Worm (Caenorhabditis elegans) whole organism, late embryonic: ENCODE data around the gene hrg-5.
"Not testable (repeated sequence)": the region's sequence is repeated elsewhere in the genome, so short reads cannot be mapped to it uniquely, and the experiment has no call there.

Experiments used
- C38D4.7 ChIP-seq: fragments of 200-800 bp; sonication (Bioruptor generic); optimal IDR thresholded peaks from 2 replicates; lab custom pipeline; 2018; ENCODE audit warnings: mild to moderate bottlenecking, missing genetic modification characterization, moderate library complexity, missing compliant biosample characterization
- K02D7.2 ChIP-seq: sonication (generic microtip); optimal IDR thresholded peaks from 2 replicates; lab custom pipeline; 2017; ENCODE audit warnings: mild to moderate bottlenecking, missing genetic modification characterization, missing compliant biosample characterization
- T23F11.4 ChIP-seq: fragments of 200-800 bp; sonication (Bioruptor generic); optimal IDR thresholded peaks from 2 replicates; lab custom pipeline; 2018; ENCODE audit warnings: mild to moderate bottlenecking, missing genetic modification characterization, missing compliant biosample characterization
- Y22D7AL.16 ChIP-seq: sonication (generic microtip); optimal IDR thresholded peaks from 2 replicates; lab custom pipeline; 2016; ENCODE audit warnings: missing genetic modification characterization, missing compliant biosample characterization
- ahr-1 ChIP-seq: sonication (generic microtip); optimal IDR thresholded peaks from 2 replicates; lab custom pipeline; 2016; ENCODE audit warnings: missing genetic modification characterization, missing compliant biosample characterization
- ama-1 ChIP-seq: fragments of 150-350 bp; optimal IDR thresholded peaks from 2 replicates; lab custom pipeline; 2014
- ceh-18 ChIP-seq: sonication (generic microtip); optimal IDR thresholded peaks from 2 replicates; lab custom pipeline; 2016; ENCODE audit warnings: missing genetic modification characterization, missing compliant biosample characterization
- ceh-22 ChIP-seq: sonication (generic microtip); optimal IDR thresholded peaks from 2 replicates; lab custom pipeline; 2017; ENCODE audit warnings: missing biosample characterization, missing genetic modification characterization
- ceh-30 ChIP-seq: fragments of 150-350 bp; optimal IDR thresholded peaks from 2 replicates; lab custom pipeline; 2014; ENCODE audit warnings: missing biosample characterization, missing genetic modification characterization
- ceh-34 ChIP-seq: sonication (generic microtip); optimal IDR thresholded peaks from 2 replicates; lab custom pipeline; 2016; ENCODE audit warnings: mild to moderate bottlenecking, missing genetic modification characterization, missing compliant biosample characterization
- ceh-48 ChIP-seq: sonication (generic microtip); optimal IDR thresholded peaks from 2 replicates; lab custom pipeline; 2016; ENCODE audit warnings: missing genetic modification characterization, inconsistent platforms, missing compliant biosample characterization
- ceh-9 ChIP-seq: sonication (generic microtip); optimal IDR thresholded peaks from 2 replicates; lab custom pipeline; 2016; ENCODE audit warnings: mild to moderate bottlenecking, missing genetic modification characterization, inconsistent platforms, missing compliant biosample characterization
- che-1 ChIP-seq: sonication (generic microtip); optimal IDR thresholded peaks from 2 replicates; lab custom pipeline; 2016; ENCODE audit warnings: mild to moderate bottlenecking, missing genetic modification characterization, missing compliant biosample characterization
- dmd-4 ChIP-seq: sonication (generic microtip); optimal IDR thresholded peaks from 2 replicates; lab custom pipeline; 2016; ENCODE audit warnings: borderline replicate concordance, missing genetic modification characterization, missing compliant biosample characterization
- dve-1 ChIP-seq: sonication (generic microtip); optimal IDR thresholded peaks from 2 replicates; lab custom pipeline; 2017; ENCODE audit warnings: antibody characterized with exemption, mild to moderate bottlenecking, missing genetic modification characterization, missing compliant biosample characterization
- eyg-1 ChIP-seq: sonication (generic microtip); optimal IDR thresholded peaks from 2 replicates; lab custom pipeline; 2016; ENCODE audit warnings: missing genotype, missing genetic modification characterization, missing compliant biosample characterization
- fax-1 ChIP-seq: sonication (generic microtip); optimal IDR thresholded peaks from 2 replicates; lab custom pipeline; 2016; ENCODE audit warnings: missing genotype, missing genetic modification characterization, missing compliant biosample characterization
- hlh-15 ChIP-seq: sonication (generic microtip); optimal IDR thresholded peaks from 2 replicates; lab custom pipeline; 2016; ENCODE audit warnings: missing genetic modification characterization, missing compliant biosample characterization
- hlh-8 ChIP-seq: sonication (generic microtip); optimal IDR thresholded peaks from 2 replicates; lab custom pipeline; 2016; ENCODE audit warnings: missing genotype, missing genetic modification characterization, missing compliant biosample characterization
- lin-11 ChIP-seq: fragments of 200-800 bp; sonication (Bioruptor generic); optimal IDR thresholded peaks from 2 replicates; lab custom pipeline; 2018; ENCODE audit warnings: mild to moderate bottlenecking, missing genetic modification characterization, missing compliant biosample characterization
- nhr-11 ChIP-seq: fragments of 150-350 bp; optimal IDR thresholded peaks from 2 replicates; lab custom pipeline; 2014; ENCODE audit warnings: missing biosample characterization, missing genetic modification characterization
- pag-3 ChIP-seq: sonication (generic microtip); optimal IDR thresholded peaks from 2 replicates; lab custom pipeline; 2016; ENCODE audit warnings: missing compliant biosample characterization, missing genetic modification characterization, borderline replicate concordance
- pha-2 ChIP-seq: sonication (generic microtip); optimal IDR thresholded peaks from 2 replicates; lab custom pipeline; 2017; ENCODE audit warnings: mild to moderate bottlenecking, missing genetic modification characterization, missing compliant biosample characterization
- pha-4 ChIP-seq: fragments of 150-350 bp; optimal IDR thresholded peaks from 2 replicates; lab custom pipeline; 2018; ENCODE audit warnings: missing biosample characterization, missing genetic modification reagents, missing genetic modification characterization
- pqm-1 ChIP-seq: sonication (generic microtip); optimal IDR thresholded peaks from 2 replicates; lab custom pipeline; 2016; ENCODE audit warnings: missing genetic modification characterization, missing compliant biosample characterization
- pros-1 ChIP-seq: fragments of 150-350 bp; optimal IDR thresholded peaks from 2 replicates; lab custom pipeline; 2014; ENCODE audit warnings: missing biosample characterization, missing genetic modification reagents, missing genetic modification characterization
- rnt-1 ChIP-seq: sonication (generic microtip); optimal IDR thresholded peaks from 2 replicates; lab custom pipeline; 2016; ENCODE audit warnings: missing genetic modification characterization, missing compliant biosample characterization
- sox-2 ChIP-seq: fragments of 200-800 bp; sonication (Bioruptor generic); IDR thresholded peaks from 2 replicates; pipeline ENCODE4 v1.3.6; 2022; ENCODE audit warnings: missing genetic modification reagents, missing genetic modification characterization, missing compliant biosample characterization
- tbx-2 ChIP-seq: sonication (generic microtip); optimal IDR thresholded peaks from 2 replicates; lab custom pipeline; 2016; ENCODE audit warnings: missing genetic modification characterization, missing compliant biosample characterization
- ttx-3 ChIP-seq: sonication (generic microtip); optimal IDR thresholded peaks from 2 replicates; lab custom pipeline; 2016; ENCODE audit warnings: missing genetic modification reagents, missing genetic modification characterization, missing compliant biosample characterization
- unc-3 ChIP-seq, 2 experiments: fragments of 200-800 bp in 1 of 2; sonication (Bioruptor generic) in 1 of 2; sonication (generic microtip) in 1 of 2; conservative IDR thresholded peaks in 1 of 2; optimal IDR thresholded peaks in 1 of 2; 2 replicates each; pipeline versions ENCODE4 v1.3.6 to Lab custom; 2016 to 2022; ENCODE audit warnings: missing compliant biosample characterization in 2 of 2, missing genetic modification characterization in 2 of 2, missing genetic modification reagents in 1 of 2
- unc-55 ChIP-seq: sonication (generic microtip); optimal IDR thresholded peaks from 2 replicates; lab custom pipeline; 2017; ENCODE audit warnings: missing biosample characterization, missing genetic modification reagents, missing genetic modification characterization
- ztf-16 ChIP-seq: sonication (generic microtip); optimal IDR thresholded peaks from 2 replicates; lab custom pipeline; 2017; ENCODE audit warnings: missing genetic modification characterization, missing compliant biosample characterization

The hrg-5 gene

ce11 chrIV:10990699-10991098 is 38.5 kb downstream of the hrg-5 start, which contains the start of gene F13H10.5:
Gene F13H10.5, plus strand, starts transcription at chrIV:10990999.
- no peak for TF ChIP-seq Y22D7AL.16 (tag; lab: Kevin White, UChicago)
- no peak for TF ChIP-seq ahr-1 (tag; lab: Kevin White, UChicago)
- no peak for TF ChIP-seq ttx-3

- TF ChIP-seq sox-2 (GFP tag; lab: Robert Waterston, UW); dve-1 (tag; lab: Kevin White, UChicago); pqm-1 (tag; lab: Kevin White, UChicago): not testable (repeated sequence)
Measured at ce11 chrIV:10987342-10987945, 41.8 kb downstream of the hrg-5 start, which contains the start of gene Y43E12A.3. Gene Y43E12A.3, plus strand, starts transcription at chrIV:10987895.

- TF ChIP-seq pha-4 (tag; lab: Kevin White, UChicago) (no peak), unc-55 (GFP tag; lab: Kevin White, UChicago) (no peak), hlh-8 (tag; lab: Kevin White, UChicago) (no peak), ceh-9 (tag; lab: Kevin White, UChicago) (no peak), pqm-1 (tag; lab: Kevin White, UChicago) (no peak), K02D7.2 (tag; lab: Kevin White, UChicago) (no peak), ttx-3 (no peak)
Measured at ce11 chrIV:10985568-10986035, 43.6 kb downstream of the hrg-5 start, which contains the start of gene cyb-2.1. Gene cyb-2.1, plus strand, starts transcription at chrIV:10985985.

ce11 chrIV:10981761-10982160 is 47.5 kb downstream of the hrg-5 start, which contains the start of gene Y43E12A.2:
Gene Y43E12A.2, plus strand, starts transcription at chrIV:10982061.
- TF ChIP-seq pag-3 (tag; lab: Kevin White, UChicago) (no peak), lin-11 (no peak), fax-1 (tag; lab: Kevin White, UChicago) (no peak), unc-3 (GFP tag; conservative IDR thresholded peaks at IDR 0.05; lab: Robert Waterston, UW) (no peak), unc-3 (tag; optimal IDR thresholded peaks at IDR 0.05; lab: Kevin White, UChicago) (no peak), dmd-4 (tag; lab: Kevin White, UChicago) (no peak), tbx-2 (tag; lab: Kevin White, UChicago) (no peak), T23F11.4 (GFP tag; lab: Kevin White, UChicago) (no peak), ztf-16 (no peak), nhr-11 (no peak), che-1 (tag; lab: Kevin White, UChicago) (no peak), ama-1 (no peak), pha-2 (tag; lab: Kevin White, UChicago) (no peak), dve-1 (tag; lab: Kevin White, UChicago) (no peak), rnt-1 (tag; lab: Kevin White, UChicago) (no peak), hlh-15 (tag; lab: Kevin White, UChicago) (no peak), eyg-1 (tag; lab: Kevin White, UChicago) (no peak), ceh-22 (no peak), pha-4 (tag; lab: Kevin White, UChicago) (no peak)

ce11 chrIV:10980628-10981027 is 48.6 kb downstream of the hrg-5 start:
- no peak for TF ChIP-seq pros-1 (tag; lab: Kevin White, UChicago)
- TF ChIP-seq C38D4.7: no peak
- no peak for TF ChIP-seq ztf-16
- no peak for TF ChIP-seq ceh-48 (tag; lab: Kevin White, UChicago)
- no peak for TF ChIP-seq che-1 (tag; lab: Kevin White, UChicago)
- TF ChIP-seq ceh-30 (tag; lab: Kevin White, UChicago): no peak

ce11 chrIV:10979689-10980088 is 49.5 kb downstream of the hrg-5 start:
- TF ChIP-seq ceh-34 (tag; lab: Kevin White, UChicago) (no peak), ceh-18 (tag; lab: Kevin White, UChicago) (peak; percentile 49)
